Worm (Caenorhabditis elegans) whole organism, late embryonic: ENCODE data around the gene E01G4.6.
A peak's percentile ranks its signal among the peaks of the same experiment; 100 is the strongest.

Experiments used
- K02D7.2 ChIP-seq: sonication (generic microtip); optimal IDR thresholded peaks from 2 replicates; lab custom pipeline; 2017; ENCODE audit warnings: mild to moderate bottlenecking, missing genetic modification characterization, missing compliant biosample characterization
- K09A11.1 ChIP-seq: sonication (generic microtip); optimal IDR thresholded peaks from 2 replicates; lab custom pipeline; 2017; ENCODE audit warnings: antibody characterized with exemption, mild to moderate bottlenecking, missing genetic modification characterization, missing compliant biosample characterization; ENCODE audit not compliant: insufficient read depth
- ama-1 ChIP-seq: fragments of 150-350 bp; optimal IDR thresholded peaks from 2 replicates; lab custom pipeline; 2014
- ceh-18 ChIP-seq: sonication (generic microtip); optimal IDR thresholded peaks from 2 replicates; lab custom pipeline; 2016; ENCODE audit warnings: missing genetic modification characterization, missing compliant biosample characterization
- ceh-2 ChIP-seq: sonication (generic microtip); optimal IDR thresholded peaks from 2 replicates; lab custom pipeline; 2016; ENCODE audit warnings: missing genotype, missing genetic modification characterization, missing compliant biosample characterization
- ceh-22 ChIP-seq: sonication (generic microtip); optimal IDR thresholded peaks from 2 replicates; lab custom pipeline; 2017; ENCODE audit warnings: missing biosample characterization, missing genetic modification characterization
- ceh-24 ChIP-seq: sonication (generic microtip); optimal IDR thresholded peaks from 2 replicates; lab custom pipeline; 2016; ENCODE audit warnings: mild to moderate bottlenecking, missing genetic modification characterization, missing compliant biosample characterization
- ceh-30 ChIP-seq: fragments of 150-350 bp; optimal IDR thresholded peaks from 2 replicates; lab custom pipeline; 2014; ENCODE audit warnings: missing biosample characterization, missing genetic modification characterization
- ceh-31 ChIP-seq: sonication (generic microtip); optimal IDR thresholded peaks from 2 replicates; lab custom pipeline; 2016; ENCODE audit warnings: missing genetic modification characterization, missing compliant biosample characterization
- ceh-45 ChIP-seq: fragments of 200-800 bp; sonication (Bioruptor generic); IDR thresholded peaks from 2 replicates; pipeline ENCODE4 v1.3.6; 2022; ENCODE audit warnings: missing genetic modification reagents, missing genetic modification characterization, missing compliant biosample characterization
- ceh-6 ChIP-seq: fragments of 200-800 bp; sonication (Bioruptor generic); optimal IDR thresholded peaks from 2 replicates; lab custom pipeline; 2018; ENCODE audit warnings: mild to moderate bottlenecking, missing genetic modification characterization, missing compliant biosample characterization
- ceh-9 ChIP-seq: sonication (generic microtip); optimal IDR thresholded peaks from 2 replicates; lab custom pipeline; 2016; ENCODE audit warnings: mild to moderate bottlenecking, missing genetic modification characterization, inconsistent platforms, missing compliant biosample characterization
- dmd-4 ChIP-seq: sonication (generic microtip); optimal IDR thresholded peaks from 2 replicates; lab custom pipeline; 2016; ENCODE audit warnings: borderline replicate concordance, missing genetic modification characterization, missing compliant biosample characterization
- dve-1 ChIP-seq: sonication (generic microtip); optimal IDR thresholded peaks from 2 replicates; lab custom pipeline; 2017; ENCODE audit warnings: antibody characterized with exemption, mild to moderate bottlenecking, missing genetic modification characterization, missing compliant biosample characterization
- elt-2 ChIP-seq: sonication (generic microtip); optimal IDR thresholded peaks from 2 replicates; lab custom pipeline; 2016; ENCODE audit warnings: missing genetic modification reagents, missing genetic modification characterization, missing compliant biosample characterization
- elt-4 ChIP-seq: sonication (generic microtip); optimal IDR thresholded peaks from 2 replicates; lab custom pipeline; 2016; ENCODE audit warnings: missing genetic modification characterization, missing compliant biosample characterization
- ets-4 ChIP-seq: sonication (generic microtip); optimal IDR thresholded peaks from 2 replicates; lab custom pipeline; 2016; ENCODE audit warnings: missing genetic modification characterization, missing compliant biosample characterization
- fax-1 ChIP-seq: sonication (generic microtip); optimal IDR thresholded peaks from 2 replicates; lab custom pipeline; 2016; ENCODE audit warnings: missing genotype, missing genetic modification characterization, missing compliant biosample characterization
- fkh-10 ChIP-seq: fragments of 150-350 bp; optimal IDR thresholded peaks from 2 replicates; lab custom pipeline; 2014; ENCODE audit warnings: missing biosample characterization, missing genetic modification reagents, missing genetic modification characterization
- hlh-13 ChIP-seq: fragments of 200-800 bp; sonication (Bioruptor generic); optimal IDR thresholded peaks from 2 replicates; lab custom pipeline; 2018; ENCODE audit warnings: mild to moderate bottlenecking, missing genetic modification characterization, missing compliant biosample characterization
- hlh-30 ChIP-seq: sonication (generic microtip); optimal IDR thresholded peaks from 2 replicates; lab custom pipeline; 2017; ENCODE audit warnings: antibody characterized with exemption, missing genetic modification characterization, missing compliant biosample characterization; ENCODE audit not compliant: insufficient read depth
- hlh-8 ChIP-seq: sonication (generic microtip); optimal IDR thresholded peaks from 2 replicates; lab custom pipeline; 2016; ENCODE audit warnings: missing genotype, missing genetic modification characterization, missing compliant biosample characterization
- lin-11 ChIP-seq: fragments of 200-800 bp; sonication (Bioruptor generic); optimal IDR thresholded peaks from 2 replicates; lab custom pipeline; 2018; ENCODE audit warnings: mild to moderate bottlenecking, missing genetic modification characterization, missing compliant biosample characterization
- madf-2 ChIP-seq: sonication (generic microtip); optimal IDR thresholded peaks from 2 replicates; lab custom pipeline; 2017; ENCODE audit warnings: missing genetic modification characterization, missing compliant biosample characterization
- nfya-1 ChIP-seq: sonication (generic microtip); optimal IDR thresholded peaks from 2 replicates; lab custom pipeline; 2017; ENCODE audit warnings: missing genetic modification characterization, mild to moderate bottlenecking, missing compliant biosample characterization, antibody characterized with exemption, moderate library complexity
- odd-2 ChIP-seq: sonication (generic microtip); optimal IDR thresholded peaks from 2 replicates; lab custom pipeline; 2017; ENCODE audit warnings: antibody characterized with exemption, mild to moderate bottlenecking, missing genetic modification characterization, missing compliant biosample characterization
- pat-9 ChIP-seq: fragments of 200-800 bp; sonication (Bioruptor generic); optimal IDR thresholded peaks from 2 replicates; lab custom pipeline; 2018; ENCODE audit warnings: mild to moderate bottlenecking, missing genetic modification characterization, moderate library complexity, missing compliant biosample characterization
- pax-1 ChIP-seq: fragments of 150-350 bp; optimal IDR thresholded peaks from 2 replicates; lab custom pipeline; 2014; ENCODE audit warnings: missing biosample characterization, missing genetic modification characterization
- pha-2 ChIP-seq: sonication (generic microtip); optimal IDR thresholded peaks from 2 replicates; lab custom pipeline; 2017; ENCODE audit warnings: mild to moderate bottlenecking, missing genetic modification characterization, missing compliant biosample characterization
- pqm-1 ChIP-seq: sonication (generic microtip); optimal IDR thresholded peaks from 2 replicates; lab custom pipeline; 2016; ENCODE audit warnings: missing genetic modification characterization, missing compliant biosample characterization
- pros-1 ChIP-seq: fragments of 150-350 bp; optimal IDR thresholded peaks from 2 replicates; lab custom pipeline; 2014; ENCODE audit warnings: missing biosample characterization, missing genetic modification reagents, missing genetic modification characterization
- ref-2 ChIP-seq: sonication (generic microtip); optimal IDR thresholded peaks from 2 replicates; lab custom pipeline; 2016; ENCODE audit warnings: missing genetic modification characterization, missing compliant biosample characterization
- tbx-7 ChIP-seq: sonication (generic microtip); optimal IDR thresholded peaks from 2 replicates; lab custom pipeline; 2016; ENCODE audit warnings: missing genotype, missing genetic modification characterization, missing compliant biosample characterization
- unc-42 ChIP-seq: sonication (generic microtip); optimal IDR thresholded peaks from 2 replicates; lab custom pipeline; 2016; ENCODE audit warnings: missing genotype, missing genetic modification characterization, missing compliant biosample characterization
- unc-55 ChIP-seq: sonication (generic microtip); optimal IDR thresholded peaks from 2 replicates; lab custom pipeline; 2017; ENCODE audit warnings: missing biosample characterization, missing genetic modification reagents, missing genetic modification characterization
- unc-86 ChIP-seq: sonication (generic microtip); optimal IDR thresholded peaks from 2 replicates; lab custom pipeline; 2016; ENCODE audit warnings: missing genetic modification characterization, missing compliant biosample characterization

E01G4.6 gene

ce11 chrII:13495718-13496117 is 13.5 kb downstream of the E01G4.6 start, which contains the start of gene drr-1:
TSS of gene drr-1 (minus strand) at chrII:13495900.
- no peak for TF ChIP-seq elt-4 (tag; lab: Kevin White, UChicago)
- peak; percentile 58 for TF ChIP-seq elt-2 (tag; lab: Kevin White, UChicago)

ce11 chrII:13500582-13500981 is 18.4 kb downstream of the E01G4.6 start:
- TF ChIP-seq unc-55 (GFP tag; lab: Kevin White, UChicago) (peak; percentile 98), dmd-4 (no peak), unc-86 (tag; lab: Kevin White, UChicago) (no peak), nfya-1 (tag; lab: Kevin White, UChicago) (peak; percentile 10), ceh-9 (tag; lab: Kevin White, UChicago) (no peak), pat-9 (no peak), ceh-30 (no peak), madf-2 (tag; lab: Kevin White, UChicago) (no peak), K02D7.2 (no peak), hlh-8 (tag; lab: Kevin White, UChicago) (no peak), hlh-30 (no peak), ceh-22 (tag; lab: Kevin White, UChicago) (no peak), ceh-2 (tag; lab: Kevin White, UChicago) (no peak), ceh-18 (tag; lab: Kevin White, UChicago) (peak; percentile 56), unc-42 (tag; lab: Kevin White, UChicago) (no peak)
- TF ChIP-seq, all 69 proteins: peak for 3

DNA sequence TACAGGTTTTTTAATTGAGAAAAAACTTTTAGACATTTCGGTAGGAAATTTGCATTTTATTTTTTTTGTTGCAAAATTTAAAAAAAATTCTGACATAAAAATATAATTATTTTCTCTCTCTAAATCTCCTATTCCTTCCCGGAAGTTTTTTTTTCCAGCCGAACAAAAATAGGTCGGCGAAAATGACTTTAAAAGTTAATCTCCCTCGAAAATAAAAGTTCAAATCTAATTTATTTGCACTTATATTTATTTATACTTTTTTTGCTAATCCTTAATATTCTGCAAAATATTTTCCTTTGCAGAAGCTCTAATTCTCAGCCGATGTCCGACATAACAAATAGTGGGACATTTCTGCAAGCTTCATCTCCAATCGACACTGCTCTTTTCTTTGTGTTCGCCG is 19.4 kb downstream of the E01G4.6 start, which contains the start of gene F45H10.5:
Gene F45H10.5, plus strand, starts transcription at position 301 of the 400 bp plus-strand sequence.
- no peak for TF ChIP-seq ceh-22 (tag; lab: Kevin White, UChicago)
- TF ChIP-seq ama-1 (lab: Kevin White, UChicago), result no peak
- TF ChIP-seq lin-11 (tag; lab: Kevin White, UChicago), result no peak
- no peak for TF ChIP-seq ceh-30
- TF ChIP-seq hlh-13 (GFP tag; lab: Kevin White, UChicago), result no peak
- no peak for TF ChIP-seq ref-2 (tag; lab: Kevin White, UChicago)
- no peak for TF ChIP-seq ceh-31 (tag; lab: Kevin White, UChicago)
- no peak for TF ChIP-seq ceh-24 (tag; lab: Kevin White, UChicago)
- TF ChIP-seq ceh-18 (tag; lab: Kevin White, UChicago), result no peak
- TF ChIP-seq elt-4 (tag; lab: Kevin White, UChicago), result no peak
- TF ChIP-seq pros-1 (tag; lab: Kevin White, UChicago), result no peak
- no peak for TF ChIP-seq fkh-10 (GFP tag; lab: Kevin White, UChicago)
- no peak for TF ChIP-seq K09A11.1
- TF ChIP-seq tbx-7, result no peak

ce11 chrII:13503653-13504052 is 21.4 kb downstream of the E01G4.6 start, which contains the start of gene F54F11.1:
TSS of gene F54F11.1 (plus strand) at chrII:13503953.
- TF ChIP-seq unc-42 (tag; lab: Kevin White, UChicago), result no peak
- TF ChIP-seq pqm-1, result no peak
- no peak for TF ChIP-seq K02D7.2
- TF ChIP-seq ceh-6 (GFP tag; lab: Kevin White, UChicago), result no peak

- TF ChIP-seq fax-1 (tag; lab: Kevin White, UChicago), result no peak
- TF ChIP-seq pax-1 (tag; lab: Kevin White, UChicago), result no peak
- TF ChIP-seq pros-1 (tag; lab: Kevin White, UChicago), result no peak
- no peak for TF ChIP-seq pha-2 (tag; lab: Kevin White, UChicago)
- TF ChIP-seq dmd-4, result no peak
- TF ChIP-seq tbx-7, result no peak
- TF ChIP-seq ceh-45, result no peak
- TF ChIP-seq odd-2 (tag; lab: Kevin White, UChicago), result no peak
- no peak for TF ChIP-seq hlh-30
- no peak for TF ChIP-seq dve-1 (tag; lab: Kevin White, UChicago)
- no peak for TF ChIP-seq elt-2 (tag; lab: Kevin White, UChicago)
- TF ChIP-seq ets-4 (tag; lab: Kevin White, UChicago), result no peak
- no peak for TF ChIP-seq pat-9
- TF ChIP-seq, all 69 proteins: peak for 0
These were observed 23.2 kb downstream of the E01G4.6 start for ce11 chrII:13505386-13505785.
